Worm (Caenorhabditis elegans) whole organism, L4 larva: ENCODE data around the gene Y57G11C.1142.
A peak's percentile ranks its signal among the peaks of the same experiment; 100 is the strongest.

ENCODE experiments used
- F26F4.8 ChIP-seq: fragments of 200-800 bp; sonication (Bioruptor generic); conservative IDR thresholded peaks from 2 replicates; pipeline ENCODE4 v1.3.6; 2022; ENCODE audit warnings: missing genetic modification characterization, missing compliant biosample characterization
- T26A8.4 ChIP-seq: fragments of 200-800 bp; sonication (Bioruptor generic); IDR thresholded peaks from 2 replicates; pipeline ENCODE4 v1.3.6; 2022; ENCODE audit warnings: missing genetic modification characterization, missing compliant biosample characterization
- Y48G9A.11 ChIP-seq: fragments of 200-800 bp; sonication (Bioruptor generic); IDR thresholded peaks from 2 replicates; pipeline ENCODE4 v1.3.6; 2022; ENCODE audit warnings: missing genetic modification reagents, missing genetic modification characterization, missing compliant biosample characterization
- Y75B8A.6 ChIP-seq: fragments of 200-800 bp; sonication (Bioruptor generic); IDR thresholded peaks from 2 replicates; pipeline ENCODE4 v1.3.6; 2022; ENCODE audit warnings: missing genetic modification reagents, missing genetic modification characterization, missing compliant biosample characterization
- ZK337.2 ChIP-seq: fragments of 200-800 bp; sonication (Bioruptor generic); IDR thresholded peaks from 2 replicates; pipeline ENCODE4 v1.3.6; 2022; ENCODE audit warnings: missing genetic modification reagents, missing genetic modification characterization, missing compliant biosample characterization
- aha-1 ChIP-seq: fragments of 150-350 bp; peaks from one replicate; lab custom pipeline; 2014; ENCODE audit warnings: missing biosample characterization, missing genetic modification characterization
- aly-2 ChIP-seq: sonication (generic microtip); optimal IDR thresholded peaks from 2 replicates; lab custom pipeline; 2018; ENCODE audit warnings: missing biosample characterization, missing genetic modification characterization
- ama-1 ChIP-seq: fragments of 150-350 bp; optimal IDR thresholded peaks from 2 replicates; lab custom pipeline; 2014; ENCODE audit warnings: inconsistent platforms, mixed read lengths
- ceh-20 ChIP-seq: fragments of 200-800 bp; sonication (Bioruptor generic); IDR thresholded peaks from 2 replicates; pipeline ENCODE4 v1.3.6; 2022; ENCODE audit warnings: missing genetic modification reagents, missing genetic modification characterization, missing compliant biosample characterization
- ceh-82 ChIP-seq: sonication (generic microtip); optimal IDR thresholded peaks from 2 replicates; lab custom pipeline; 2017; ENCODE audit warnings: missing biosample characterization, missing genetic modification characterization
- daf-16 ChIP-seq, 3 experiments: sonication (generic microtip); optimal IDR thresholded peaks; 2 replicates each; lab custom pipeline; 2016 to 2017; ENCODE audit warnings: missing genetic modification characterization in 3 of 3, missing genetic modification reagents in 3 of 3, mild to moderate bottlenecking in 2 of 3, missing compliant biosample characterization in 2 of 3, missing biosample characterization in 1 of 3, moderate library complexity in 1 of 3
- dmd-6 ChIP-seq: fragments of 200-800 bp; sonication (Bioruptor generic); IDR thresholded peaks from 2 replicates; pipeline ENCODE4 v1.3.6; 2022; ENCODE audit warnings: missing genetic modification reagents, missing genetic modification characterization, missing compliant biosample characterization
- dmd-9 ChIP-seq: fragments of 200-800 bp; sonication (Bioruptor generic); IDR thresholded peaks from 2 replicates; pipeline ENCODE4 v1.3.6; 2022; ENCODE audit warnings: missing genetic modification reagents, missing genetic modification characterization, missing compliant biosample characterization
- dpl-1 ChIP-seq: fragments of 150-350 bp; optimal IDR thresholded peaks from 2 replicates; lab custom pipeline; 2014; ENCODE audit warnings: missing biosample characterization, missing genetic modification reagents, missing genetic modification characterization
- dve-1 ChIP-seq: sonication (generic microtip); optimal IDR thresholded peaks from 2 replicates; lab custom pipeline; 2017; ENCODE audit warnings: antibody characterized with exemption, mild to moderate bottlenecking, missing genetic modification characterization, missing compliant biosample characterization; ENCODE audit not compliant: insufficient read depth
- fkh-10 ChIP-seq: fragments of 150-350 bp; optimal IDR thresholded peaks from 2 replicates; lab custom pipeline; 2014; ENCODE audit warnings: missing biosample characterization, missing genetic modification reagents, missing genetic modification characterization
- hif-1 ChIP-seq, 2 experiments: sonication (generic microtip); optimal IDR thresholded peaks; 2 replicates each; lab custom pipeline; 2016 to 2017; ENCODE audit warnings: missing compliant biosample characterization in 2 of 2, missing genetic modification characterization in 2 of 2, missing genetic modification reagents in 2 of 2, missing genotype in 2 of 2, mild to moderate bottlenecking in 1 of 2
- hlh-11 ChIP-seq: fragments of 200-800 bp; sonication (Bioruptor generic); optimal IDR thresholded peaks from 2 replicates; lab custom pipeline; 2018; ENCODE audit warnings: mild to moderate bottlenecking, missing genetic modification characterization, missing compliant biosample characterization
- hlh-30 ChIP-seq: sonication (generic microtip); optimal IDR thresholded peaks from 2 replicates; lab custom pipeline; 2017; ENCODE audit warnings: antibody characterized with exemption, mild to moderate bottlenecking, missing genetic modification characterization, missing compliant biosample characterization; ENCODE audit not compliant: insufficient read depth
- hmg-1.1 ChIP-seq: fragments of 200-800 bp; sonication (Bioruptor generic); IDR thresholded peaks from 2 replicates; pipeline ENCODE4 v1.3.6; 2022; ENCODE audit warnings: missing genetic modification reagents, missing genetic modification characterization, missing compliant biosample characterization
- jun-1 ChIP-seq: fragments of 150-350 bp; optimal IDR thresholded peaks from 2 replicates; lab custom pipeline; 2014; ENCODE audit warnings: missing biosample characterization, missing genetic modification reagents, missing genetic modification characterization
- lin-29 ChIP-seq: fragments of 200-800 bp; sonication (Bioruptor generic); IDR thresholded peaks from 2 replicates; pipeline ENCODE4 v1.3.6; 2022; ENCODE audit warnings: missing genetic modification reagents, missing genetic modification characterization, missing compliant biosample characterization
- lin-38 ChIP-seq: fragments of 200-800 bp; sonication (Bioruptor generic); IDR thresholded peaks from 2 replicates; pipeline ENCODE4 v1.3.6; 2022; ENCODE audit warnings: missing genetic modification reagents, missing genetic modification characterization, missing compliant biosample characterization
- lsy-2 ChIP-seq, 2 experiments: fragments of 150-350 bp in 1 of 2; sonication (generic microtip) in 1 of 2; optimal IDR thresholded peaks; 2 replicates each; lab custom pipeline; 2014 to 2017; ENCODE audit warnings: missing biosample characterization in 2 of 2, missing genetic modification characterization in 2 of 2
- mdt-29 ChIP-seq: fragments of 200-800 bp; sonication (Bioruptor generic); IDR thresholded peaks from 2 replicates; pipeline ENCODE4 v1.3.6; 2022; ENCODE audit warnings: missing genetic modification reagents, missing genetic modification characterization, missing compliant biosample characterization
- mep-1 ChIP-seq: fragments of 150-350 bp; sonication (generic microtip); optimal IDR thresholded peaks from 3 replicates; lab custom pipeline; 2014; ENCODE audit warnings: missing biosample characterization, missing genetic modification characterization
- mes-2 ChIP-seq: sonication (generic microtip); optimal IDR thresholded peaks from 2 replicates; lab custom pipeline; 2016; ENCODE audit warnings: missing genotype, mild to moderate bottlenecking, missing genetic modification characterization, missing compliant biosample characterization; ENCODE audit not compliant: poor library complexity, severe bottlenecking
- nhr-102 ChIP-seq: sonication (generic microtip); optimal IDR thresholded peaks from 2 replicates; lab custom pipeline; 2016; ENCODE audit warnings: mild to moderate bottlenecking, missing genetic modification characterization, moderate library complexity, missing compliant biosample characterization
- nhr-237 ChIP-seq: sonication (generic microtip); optimal IDR thresholded peaks from 2 replicates; lab custom pipeline; 2017; ENCODE audit warnings: missing biosample characterization, missing genetic modification characterization
- nhr-25 ChIP-seq: sonication (generic microtip); optimal IDR thresholded peaks from 2 replicates; lab custom pipeline; 2017; ENCODE audit warnings: missing genetic modification characterization, mild to moderate bottlenecking, missing compliant biosample characterization, antibody characterized with exemption, moderate library complexity, borderline replicate concordance; ENCODE audit not compliant: insufficient read depth
- nhr-28 ChIP-seq: fragments of 150-350 bp; optimal IDR thresholded peaks from 2 replicates; lab custom pipeline; 2014; ENCODE audit warnings: missing biosample characterization, missing genetic modification characterization
- nhr-6 ChIP-seq: fragments of 150-350 bp; optimal IDR thresholded peaks from 2 replicates; lab custom pipeline; 2014; ENCODE audit warnings: missing biosample characterization, missing genetic modification characterization
- nhr-77 ChIP-seq: fragments of 150-350 bp; optimal IDR thresholded peaks from 2 replicates; lab custom pipeline; 2014; ENCODE audit warnings: missing biosample characterization, missing genetic modification characterization
- php-3 ChIP-seq: fragments of 200-800 bp; sonication (Bioruptor generic); IDR thresholded peaks from 2 replicates; pipeline ENCODE4 v1.3.6; 2022; ENCODE audit warnings: missing genetic modification reagents, missing genetic modification characterization, missing compliant biosample characterization
- pqm-1 ChIP-seq: sonication (generic microtip); optimal IDR thresholded peaks from 2 replicates; lab custom pipeline; 2017; ENCODE audit warnings: missing biosample characterization, missing genetic modification characterization
- saeg-2 ChIP-seq: fragments of 200-800 bp; sonication (Bioruptor generic); IDR thresholded peaks from 2 replicates; pipeline ENCODE4 v1.3.6; 2022; ENCODE audit warnings: missing genetic modification reagents, missing genetic modification characterization, missing compliant biosample characterization
- set-16 ChIP-seq: fragments of 200-800 bp; sonication (Bioruptor generic); IDR thresholded peaks from 2 replicates; pipeline ENCODE4 v1.3.6; 2022; ENCODE audit warnings: missing genetic modification reagents, missing genetic modification characterization, missing compliant biosample characterization
- skn-1 ChIP-seq: fragments of 150-350 bp; optimal IDR thresholded peaks from 2 replicates; lab custom pipeline; 2014; ENCODE audit warnings: missing biosample characterization, missing genetic modification characterization
- snpc-1.2 ChIP-seq: fragments of 200-800 bp; sonication (Bioruptor generic); IDR thresholded peaks from 2 replicates; pipeline ENCODE4 v1.3.6; 2022; ENCODE audit warnings: missing genetic modification reagents, missing genetic modification characterization, missing compliant biosample characterization
- spr-1 ChIP-seq: sonication (generic microtip); optimal IDR thresholded peaks from 2 replicates; lab custom pipeline; 2016; ENCODE audit warnings: mild to moderate bottlenecking, missing genetic modification characterization, missing compliant biosample characterization
- spr-3 ChIP-seq: fragments of 200-800 bp; sonication (Bioruptor generic); optimal IDR thresholded peaks from 2 replicates; lab custom pipeline; 2018; ENCODE audit warnings: mild to moderate bottlenecking, missing genetic modification characterization, missing compliant biosample characterization
- tra-1 ChIP-seq: fragments of 200-800 bp; sonication (Bioruptor generic); IDR thresholded peaks from 2 replicates; pipeline ENCODE4 v1.3.6; 2022; ENCODE audit warnings: missing genetic modification reagents, missing genetic modification characterization, missing compliant biosample characterization
- unc-62 ChIP-seq, 3 experiments: fragments of 150-350 bp in 1 of 3; sonication (generic microtip); optimal IDR thresholded peaks in 2 of 3; peaks in 1 of 3; 1 replicate in 1 of 3; 2 replicates in 2 of 3; lab custom pipeline; 2014 to 2017; ENCODE audit warnings: missing biosample characterization in 3 of 3, missing genetic modification characterization in 3 of 3, missing genetic modification reagents in 3 of 3, missing genotype in 1 of 3
- zfp-3 ChIP-seq: fragments of 200-800 bp; sonication (Bioruptor generic); conservative IDR thresholded peaks from 2 replicates; pipeline ENCODE4 v1.3.6; 2022; ENCODE audit warnings: missing genetic modification reagents, missing genetic modification characterization, missing compliant biosample characterization
- ztf-7 ChIP-seq: fragments of 150-350 bp; optimal IDR thresholded peaks from 2 replicates; lab custom pipeline; 2014; ENCODE audit warnings: missing biosample characterization, missing genetic modification characterization

Y57G11C.1142 gene

DNA sequence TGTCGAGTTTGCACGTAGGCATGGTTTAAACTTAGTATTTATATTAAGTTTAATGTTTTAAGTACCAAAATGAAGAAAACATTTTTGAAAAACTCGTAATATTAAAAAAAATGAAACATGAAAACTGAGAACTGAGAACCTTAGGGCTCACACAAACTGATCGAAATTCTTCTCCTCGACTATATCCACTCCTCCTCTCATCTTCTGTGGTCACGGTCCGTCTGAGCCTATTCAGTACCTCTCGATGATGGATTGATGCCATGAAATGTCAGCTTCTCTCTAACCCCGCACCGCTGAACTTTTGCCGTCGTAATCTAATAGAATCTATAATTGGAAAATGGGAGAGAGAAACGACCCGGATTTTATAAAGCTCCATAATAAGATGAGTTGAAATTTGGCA lies 17.9 kb upstream of the Y57G11C.1142 start, which contains the start of gene nlp-56:
Gene nlp-56, minus strand, starts transcription at position 257 of the 400 bp plus-strand sequence.
- TF ChIP-seq aha-1 (tag; lab: Kevin White, UChicago): peak; percentile 93
- TF ChIP-seq ceh-82 (tag; lab: Kevin White, UChicago): no peak

DNA sequence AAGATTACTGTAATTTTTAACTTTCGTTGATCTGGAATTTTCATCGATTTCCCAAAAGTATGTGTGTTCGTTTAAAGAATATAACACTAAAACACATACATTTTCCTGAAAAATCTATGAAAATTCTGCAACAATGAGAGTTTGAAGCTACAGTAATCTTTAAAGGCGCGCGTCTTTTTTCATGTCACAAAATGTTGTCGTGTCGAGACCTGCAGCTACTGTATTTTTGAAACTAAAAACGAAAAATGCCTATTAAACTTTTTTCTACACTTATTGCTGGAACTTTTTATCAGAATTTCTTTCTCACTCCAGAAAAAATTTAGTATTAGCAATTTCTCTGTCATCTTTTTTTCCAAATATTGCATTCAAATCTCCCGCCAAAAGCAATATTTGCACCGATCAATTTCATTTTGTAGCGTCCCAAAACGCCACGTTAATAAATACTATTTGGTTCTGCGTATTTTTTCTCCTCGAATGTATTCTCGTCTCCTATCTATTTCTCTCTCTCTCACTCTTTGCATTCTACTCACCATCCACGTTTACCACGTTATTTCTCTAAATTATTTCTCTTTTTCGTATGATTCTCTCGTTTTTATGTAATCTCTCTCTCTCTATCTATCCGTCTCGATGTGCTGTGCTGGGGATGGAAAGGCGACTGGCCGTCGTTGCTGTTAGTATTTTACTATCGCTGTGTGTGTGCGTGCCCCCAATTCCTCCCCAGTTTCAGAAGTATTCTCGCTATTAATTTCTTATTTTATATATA lies 15.9 kb upstream of the Y57G11C.1142 start, which contains the start of gene melo-1:
Gene melo-1, plus strand, starts transcription at position 658 of the 763 bp plus-strand sequence.
- TF ChIP-seq ZK337.2 (GFP tag; lab: Robert Waterston, UW): no peak
- TF ChIP-seq nhr-28 (tag; lab: Kevin White, UChicago): peak; percentile 50
- TF ChIP-seq Y48G9A.11: no peak
- no peak for TF ChIP-seq aly-2 (tag; lab: Kevin White, UChicago)
- TF ChIP-seq fkh-10 (GFP tag; lab: Kevin White, UChicago): no peak
- TF ChIP-seq nhr-6 (tag; lab: Kevin White, UChicago): peak; percentile 26
- TF ChIP-seq mep-1 (tag; lab: Kevin White, UChicago): peak; percentile 47
- no peak for TF ChIP-seq saeg-2 (GFP tag; lab: Robert Waterston, UW)
- no peak for TF ChIP-seq Y75B8A.6
- TF ChIP-seq aha-1 (tag; lab: Kevin White, UChicago): peak; percentile 18
- TF ChIP-seq php-3 (GFP tag; lab: Robert Waterston, UW): no peak
- peak; percentile 13 for TF ChIP-seq ama-1
- no peak for TF ChIP-seq ceh-20 (GFP tag; lab: Robert Waterston, UW)
- peak; percentile 27 for TF ChIP-seq hlh-30 (tag; lab: Kevin White, UChicago)
- no peak for TF ChIP-seq tra-1
- peak; percentile 69 for TF ChIP-seq hmg-1.1
- TF ChIP-seq hif-1 (tag; optimal IDR thresholded peaks at IDR 0.05; lab: Kevin White, UChicago): peak in 1 of 2 experiments; percentile 7
- peak in 1 of 2 experiments; percentile 60 for TF ChIP-seq lsy-2 (tag; optimal IDR thresholded peaks at IDR 0.05; lab: Kevin White, UChicago)
- TF ChIP-seq nhr-77: no peak
- peak; percentile 31 for TF ChIP-seq mes-2 (tag; lab: Kevin White, UChicago)
- no peak for TF ChIP-seq nhr-25 (tag; lab: Kevin White, UChicago)
- no peak; the same call in 1 of the 2 replicates for TF ChIP-seq lin-38 (GFP tag; lab: Robert Waterston, UW)
- TF ChIP-seq dve-1: peak; percentile 74
- TF ChIP-seq pqm-1: peak; percentile 18
- TF ChIP-seq mdt-29 (GFP tag; lab: Robert Waterston, UW): no peak
- TF ChIP-seq set-16 (GFP tag; lab: Robert Waterston, UW): no peak
- TF ChIP-seq nhr-237 (tag; lab: Kevin White, UChicago): no peak
- TF ChIP-seq ceh-82 (tag; lab: Kevin White, UChicago): no peak
- no peak for TF ChIP-seq skn-1 (tag; lab: Kevin White, UChicago)
- 0 out of 2 replicates have a peak, but pooled peaks have one; percentile 12 for TF ChIP-seq T26A8.4 (GFP tag; lab: Robert Waterston, UW)
- TF ChIP-seq zfp-3 (GFP tag; lab: Robert Waterston, UW): no peak
- TF ChIP-seq dpl-1 (GFP tag; lab: Kevin White, UChicago): peak; percentile 41
- peak; percentile 4 for TF ChIP-seq jun-1 (tag; lab: Kevin White, UChicago)
- no peak for TF ChIP-seq daf-16 (GFP tag; optimal IDR thresholded peaks at IDR 0.05; lab: Kevin White, UChicago)
- peak; percentile 14 for TF ChIP-seq daf-16 (tag; optimal IDR thresholded peaks at IDR 0.05; lab: Kevin White, UChicago)
- peak; percentile 23; the same call in 1 of the 2 replicates for TF ChIP-seq dmd-6
- TF ChIP-seq nhr-102 (tag; lab: Kevin White, UChicago): no peak
- TF ChIP-seq snpc-1.2: 0 out of 2 replicates have a peak, but pooled peaks have one; percentile 21
- TF ChIP-seq unc-62 (GFP tag; optimal IDR thresholded peaks at IDR 0.05 in 1 of 2; lab: Kevin White, UChicago): peak in 1 of 2 experiments; percentile 98
- TF ChIP-seq unc-62 (tag; optimal IDR thresholded peaks at IDR 0.05; lab: Kevin White, UChicago): no peak
- TF ChIP-seq spr-1: no peak
- TF ChIP-seq F26F4.8: no peak
- TF ChIP-seq ztf-7 (tag; lab: Kevin White, UChicago): peak; percentile 23
- no peak for TF ChIP-seq lin-29 (GFP tag; lab: Robert Waterston, UW)
- TF ChIP-seq dmd-9 (GFP tag; lab: Robert Waterston, UW): no peak
- no peak for TF ChIP-seq spr-3 (GFP tag; lab: Kevin White, UChicago)
- peak; percentile 34 for TF ChIP-seq hlh-11
